Fruit fly (Drosophila melanogaster) whole organism: ENCODE data around the gene CG46310.

Experiments used
- CG8478 ChIP-seq: fragments of >200 bp; optimal IDR thresholded peaks from 2 replicates; lab custom pipeline; 2018; ENCODE audit warnings: inconsistent platforms
- Dll ChIP-seq: fragments of >200 bp; optimal IDR thresholded peaks from 2 replicates; lab custom pipeline; 2017
- EcR ChIP-seq, 2 experiments: fragments of >200 bp; optimal IDR thresholded peaks; 2 replicates each; lab custom pipeline; 2017; ENCODE audit warnings: missing biosample characterization in 2 of 2, missing genetic modification characterization in 2 of 2, missing genetic modification reagents in 2 of 2
- pan ChIP-seq: fragments of >200 bp; optimal IDR thresholded peaks from 2 replicates; lab custom pipeline; 2017
- psq ChIP-seq: fragments of >200 bp; optimal IDR thresholded peaks from 2 replicates; lab custom pipeline; 2017
- usp ChIP-seq: fragments of >200 bp; optimal IDR thresholded peaks from 2 replicates; lab custom pipeline; 2017; ENCODE audit warnings: missing biosample characterization, missing genetic modification characterization, mixed read lengths

Gene CG46310

DNA sequence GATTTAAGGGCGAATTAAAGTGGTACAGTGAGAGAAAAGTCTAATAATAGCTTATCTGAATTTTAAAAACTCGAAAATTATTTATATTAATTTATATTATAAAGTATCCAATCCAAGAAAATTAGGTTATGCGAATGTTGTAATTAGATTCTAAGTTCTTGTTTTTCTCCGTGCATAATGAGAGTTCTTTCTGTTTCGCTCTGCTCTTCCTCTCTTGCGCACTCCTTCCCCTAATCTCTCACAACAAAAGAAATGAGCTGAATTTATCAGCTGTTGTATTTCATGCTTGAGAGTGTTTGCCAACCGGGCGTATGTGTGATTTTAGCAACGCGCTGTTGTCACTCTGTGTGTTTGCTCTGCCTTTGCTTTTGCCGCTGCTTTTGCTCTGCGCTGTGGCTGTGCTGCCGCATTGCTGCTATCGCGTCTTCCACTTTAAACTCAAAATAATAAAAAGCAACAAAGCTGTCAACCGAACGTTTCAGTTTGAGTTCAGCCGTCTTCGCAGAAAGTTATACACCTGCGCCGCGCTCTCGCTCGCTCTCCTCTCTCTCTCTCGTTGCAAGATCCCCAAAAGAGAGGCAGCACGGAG, at the start of gene CG46310:
CG46310 (plus strand) TSS at position 481 of the 589 bp plus-strand sequence.
- TF ChIP-seq EcR (GFP tag; optimal IDR thresholded peaks at IDR 0.05; lab: Kevin White, UChicago) (no peak), psq (no peak), pan (no peak), usp (GFP tag; lab: Kevin White, UChicago) (no peak), CG8478 (lab: Kevin White, UChicago) (no peak), Dll (lab: Kevin White, UChicago) (no peak)

DNA sequence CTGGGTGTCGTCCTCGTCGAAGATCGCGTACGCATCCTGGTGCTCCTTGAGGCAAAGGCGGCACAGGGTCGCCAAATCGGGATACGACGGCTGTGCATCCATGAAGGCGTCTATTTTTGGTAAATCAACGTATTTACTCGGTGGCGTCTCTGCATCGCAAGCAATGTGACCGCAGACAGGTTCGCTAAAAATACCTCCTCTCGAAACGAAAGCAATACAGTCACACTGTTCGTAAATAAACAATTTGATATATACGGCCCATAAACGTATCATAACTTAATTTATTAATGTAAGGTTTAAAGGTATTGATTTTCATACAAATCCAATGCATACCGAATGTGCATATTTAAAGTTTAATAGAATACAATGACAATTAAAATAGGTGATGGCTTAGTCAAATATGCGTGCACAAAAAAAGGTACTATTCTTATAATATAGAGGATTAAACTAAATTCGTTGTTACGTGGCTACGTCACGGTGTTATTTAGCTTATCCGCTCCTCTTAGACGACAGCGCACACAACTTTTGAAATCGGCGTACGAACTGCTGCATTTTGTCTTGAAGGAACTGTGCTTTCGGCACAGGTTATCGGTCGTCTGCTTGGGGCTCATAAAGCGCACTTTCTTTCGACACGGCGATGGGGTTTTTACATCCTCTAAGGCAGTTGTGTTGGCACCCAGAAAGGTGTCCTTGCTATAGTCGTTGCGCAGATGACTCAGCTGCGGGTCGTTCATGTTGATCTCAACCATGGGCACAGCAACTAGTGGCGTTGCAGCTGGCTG, 47.2 kb upstream of the CG46310 start, which contains the start of gene CG31365:
CG31365 (minus strand) TSS at position 182 of the 782 bp plus-strand sequence.
- TF ChIP-seq EcR (GFP tag; optimal IDR thresholded peaks at IDR 0.05; lab: Kevin White, UChicago) = no peak
- TF ChIP-seq pan = no peak
- TF ChIP-seq Dll (lab: Kevin White, UChicago) = no peak
- no peak for TF ChIP-seq CG8478 (lab: Kevin White, UChicago)
- no peak for TF ChIP-seq usp (GFP tag; lab: Kevin White, UChicago)
- no peak for TF ChIP-seq psq

DNA sequence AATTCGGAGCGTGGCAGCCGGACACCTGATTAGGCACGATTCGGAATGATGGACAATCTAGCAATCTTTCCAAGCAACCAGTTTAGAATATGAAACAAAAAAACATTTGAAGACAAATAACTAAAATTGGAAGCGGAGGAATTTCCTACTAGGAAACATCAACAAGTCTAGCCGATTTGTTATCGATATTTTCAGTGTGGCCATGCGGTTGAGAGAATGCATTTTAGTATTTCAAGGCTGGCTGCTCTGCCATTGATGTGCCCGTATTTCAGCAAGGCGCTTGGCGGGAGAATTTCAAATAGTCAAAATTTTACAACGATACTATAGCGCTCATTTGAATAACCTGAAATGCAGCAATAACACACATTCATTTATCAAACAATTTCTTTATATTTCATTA, 45.9 kb upstream of the CG46310 start, which contains the start of gene CG31457:
CG31457 (minus strand) TSS at position 186 of the 400 bp plus-strand sequence.
- TF ChIP-seq EcR (GFP tag; optimal IDR thresholded peaks at IDR 0.05; lab: Kevin White, UChicago) (no peak), usp (GFP tag; lab: Kevin White, UChicago) (no peak), Dll (lab: Kevin White, UChicago) (no peak), pan (no peak), CG8478 (lab: Kevin White, UChicago) (no peak), psq (no peak)

DNA sequence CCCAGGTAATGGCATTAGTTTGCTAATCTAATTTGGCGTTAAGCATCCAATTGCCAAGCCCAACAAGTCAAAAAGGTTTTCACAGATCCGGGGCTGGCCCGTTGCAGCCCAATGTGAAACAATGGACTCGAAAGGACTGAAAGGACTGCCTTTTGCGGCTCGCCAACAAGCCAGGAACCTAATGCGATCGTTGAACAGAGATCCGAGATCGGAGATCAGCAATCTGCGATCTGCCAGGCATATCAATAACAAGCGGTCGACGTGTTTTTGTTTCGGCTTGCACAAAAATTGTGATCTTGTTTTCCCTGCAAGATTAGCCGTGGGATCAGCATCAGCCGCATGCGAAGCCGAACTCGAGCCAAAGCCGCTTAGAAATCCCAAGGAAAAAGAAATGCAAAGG, 44.1 kb upstream of the CG46310 start:
- TF ChIP-seq psq (no peak), pan (no peak), usp (GFP tag; lab: Kevin White, UChicago) (no peak), EcR (GFP tag; optimal IDR thresholded peaks at IDR 0.05; lab: Kevin White, UChicago) (no peak), Dll (lab: Kevin White, UChicago) (no peak)

DNA sequence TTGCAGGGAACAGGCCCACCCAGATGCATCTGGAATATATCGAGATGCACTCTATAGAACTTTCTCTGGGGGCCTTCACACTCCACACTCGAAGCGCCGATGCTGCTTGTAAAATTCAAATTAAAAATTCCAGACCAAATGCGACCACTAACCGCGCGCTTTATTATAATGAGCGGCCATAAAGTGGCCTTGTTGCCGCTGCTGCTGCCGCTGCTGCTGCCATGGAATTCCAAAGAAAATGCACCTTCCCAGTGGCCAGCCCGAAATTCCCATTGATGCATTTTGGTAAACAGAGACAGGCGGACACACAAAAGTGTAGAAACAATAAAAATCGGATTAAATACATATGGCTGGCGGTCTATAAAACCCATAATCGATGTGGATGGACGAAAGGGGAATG, 43.5 kb upstream of the CG46310 start:
- TF ChIP-seq Dll (lab: Kevin White, UChicago) = no peak
- TF ChIP-seq pan = no peak
- TF ChIP-seq usp (GFP tag; lab: Kevin White, UChicago) = no peak
- TF ChIP-seq CG8478 (lab: Kevin White, UChicago) = no peak
- TF ChIP-seq psq = no peak
- no peak for TF ChIP-seq EcR (GFP tag; optimal IDR thresholded peaks at IDR 0.05; lab: Kevin White, UChicago)

DNA sequence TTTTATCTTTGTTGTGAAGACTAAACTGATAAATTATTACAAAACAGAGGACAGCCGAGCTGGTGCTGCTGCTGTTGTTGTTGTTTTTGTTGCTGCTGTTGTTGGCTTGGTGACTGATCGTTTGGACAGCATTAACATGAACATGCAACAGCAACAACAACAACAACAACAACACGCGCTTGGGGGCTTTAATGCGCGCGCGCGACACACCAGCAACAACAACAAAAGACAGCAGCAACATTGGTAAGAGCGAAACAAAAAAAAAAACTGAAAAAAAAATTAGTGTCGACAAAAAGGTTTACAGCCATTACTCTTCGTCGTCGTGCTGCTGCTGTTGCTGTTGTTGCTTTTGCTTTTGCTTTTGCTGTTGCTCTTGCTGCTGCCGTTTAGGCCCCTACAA, 42.8 kb upstream of the CG46310 start:
- TF ChIP-seq EcR (GFP tag; optimal IDR thresholded peaks at IDR 0.05; lab: Kevin White, UChicago) = no peak
- no peak for TF ChIP-seq Dll (lab: Kevin White, UChicago)
- TF ChIP-seq pan = no peak
- no peak for TF ChIP-seq psq
- no peak for TF ChIP-seq CG8478 (lab: Kevin White, UChicago)
- TF ChIP-seq usp (GFP tag; lab: Kevin White, UChicago) = no peak

DNA sequence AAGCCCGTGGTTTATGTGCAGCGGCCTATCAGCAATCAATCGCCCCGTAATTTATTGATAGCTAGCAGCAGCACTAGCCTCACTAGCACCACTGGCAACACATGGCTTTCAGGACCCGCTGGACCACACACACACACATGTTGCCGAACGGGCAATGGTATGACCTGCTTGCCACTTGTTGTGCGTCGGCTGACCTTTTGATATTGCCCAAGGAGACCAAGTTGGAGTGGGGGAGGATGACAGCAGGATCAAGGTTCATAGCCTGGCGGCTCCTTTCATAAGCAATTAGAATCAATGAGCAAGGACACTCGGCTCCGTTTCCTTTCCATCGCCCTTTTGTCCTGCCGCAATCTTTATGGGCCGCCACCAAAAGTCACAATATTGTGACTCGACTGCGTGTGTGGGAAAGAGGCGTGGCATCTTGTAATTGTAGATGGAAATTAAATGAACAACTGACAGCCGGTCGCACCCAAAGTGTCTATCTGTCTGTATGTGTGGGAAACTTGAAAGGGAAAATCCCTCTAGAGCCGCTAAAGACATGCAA, 42.3 kb upstream of the CG46310 start:
- TF ChIP-seq Dll (lab: Kevin White, UChicago) (no peak), CG8478 (lab: Kevin White, UChicago) (no peak), EcR (GFP tag; optimal IDR thresholded peaks at IDR 0.05; lab: Kevin White, UChicago) (no peak), usp (GFP tag; lab: Kevin White, UChicago) (no peak), pan (no peak), psq (no peak)

DNA sequence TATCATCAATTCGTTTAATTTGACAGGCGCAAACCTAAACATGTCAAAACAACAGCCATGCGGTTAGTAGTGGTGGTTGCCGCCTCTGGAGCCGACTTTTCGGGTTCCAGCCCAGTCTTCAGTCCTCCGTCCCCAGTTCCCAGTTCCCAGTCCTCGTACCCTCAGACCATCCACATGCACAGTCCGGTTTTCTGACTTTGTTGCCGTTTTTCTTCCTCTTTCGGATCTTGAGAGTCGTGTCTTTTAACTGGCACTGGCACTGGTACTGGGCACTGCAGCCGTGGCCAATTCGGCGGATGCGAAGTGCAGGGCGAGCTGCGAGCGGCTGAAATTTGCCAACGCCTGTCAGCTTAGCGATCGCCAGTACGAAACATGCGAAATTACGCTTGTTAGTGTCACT, 41.4 kb upstream of the CG46310 start:
- TF ChIP-seq pan = no peak
- no peak for TF ChIP-seq EcR (GFP tag; optimal IDR thresholded peaks at IDR 0.05; lab: Kevin White, UChicago)
- no peak for TF ChIP-seq psq
- TF ChIP-seq CG8478 (lab: Kevin White, UChicago) = no peak
- TF ChIP-seq usp (GFP tag; lab: Kevin White, UChicago) = no peak
- no peak for TF ChIP-seq Dll (lab: Kevin White, UChicago)

DNA sequence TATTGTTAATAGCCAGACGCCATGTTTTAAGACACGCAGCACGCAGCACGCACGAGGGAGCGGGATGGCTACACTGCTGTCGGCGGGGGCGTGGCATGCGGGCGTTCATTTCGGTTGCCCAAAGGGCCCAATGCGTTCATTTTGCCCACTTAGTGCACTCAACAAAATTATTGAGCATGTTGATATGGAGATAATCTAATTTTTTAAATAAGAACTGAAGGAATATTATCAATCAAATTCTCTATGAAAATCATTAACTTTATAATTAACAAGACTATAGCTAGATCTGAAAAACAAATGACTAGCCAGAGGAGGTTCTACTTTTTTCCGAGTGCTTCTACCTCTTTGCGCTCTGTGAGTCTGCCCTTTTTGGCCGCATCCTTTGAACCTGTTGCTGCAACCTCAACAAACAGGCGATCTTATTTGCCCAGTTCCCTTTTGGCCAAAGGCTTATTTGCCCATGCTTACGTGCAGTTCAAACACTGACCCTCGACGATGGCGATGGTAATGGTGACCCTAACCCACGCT, 40.3 kb upstream of the CG46310 start:
- TF ChIP-seq pan (no peak), psq (no peak), Dll (lab: Kevin White, UChicago) (no peak), usp (GFP tag; lab: Kevin White, UChicago) (no peak), EcR (GFP tag; optimal IDR thresholded peaks at IDR 0.05; lab: Kevin White, UChicago) (no peak), CG8478 (lab: Kevin White, UChicago) (no peak)

DNA sequence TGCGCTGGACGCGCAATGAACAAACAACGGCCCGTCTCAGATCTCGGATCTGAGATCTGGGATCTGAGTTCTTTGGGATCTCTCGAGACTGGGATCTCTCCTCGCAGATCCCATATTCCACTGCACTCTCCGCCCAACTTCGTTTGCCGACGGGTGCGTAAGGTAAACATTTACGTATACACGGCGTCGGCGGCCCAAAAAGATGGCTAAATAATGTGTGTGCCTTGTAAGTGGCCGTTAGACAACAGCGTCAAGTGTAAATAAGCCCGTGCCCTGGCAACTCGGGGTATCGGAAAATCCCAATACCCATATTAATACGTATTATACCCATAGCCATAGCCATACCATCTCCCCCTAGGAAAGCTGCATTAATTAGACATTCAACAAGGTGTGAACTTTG, 39.0 kb upstream of the CG46310 start:
- TF ChIP-seq psq = no peak

DNA sequence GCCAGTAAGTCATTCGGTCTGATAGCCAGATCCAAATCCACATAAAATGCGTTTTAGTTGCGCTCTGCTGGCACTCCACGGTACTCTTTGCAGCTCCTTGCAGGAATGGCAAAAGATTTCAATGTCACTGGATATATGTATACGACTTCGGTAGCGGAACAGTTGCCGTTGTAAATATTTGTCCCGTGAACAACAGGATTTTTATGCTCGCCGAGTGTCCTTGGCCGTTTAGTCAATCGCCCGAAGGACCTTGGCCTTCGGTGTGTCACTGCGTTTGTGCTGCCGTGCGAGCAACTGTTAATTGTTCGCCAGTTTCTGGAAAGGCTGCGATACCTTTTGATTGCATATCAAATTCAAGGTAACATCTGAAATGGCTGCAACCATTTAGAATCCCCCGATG, 35.2 kb upstream of the CG46310 start:
- no peak for TF ChIP-seq psq
- no peak for TF ChIP-seq EcR (GFP tag; optimal IDR thresholded peaks at IDR 0.05; lab: Kevin White, UChicago)
- TF ChIP-seq Dll (lab: Kevin White, UChicago) = no peak
- TF ChIP-seq CG8478 (lab: Kevin White, UChicago) = no peak
- no peak for TF ChIP-seq pan
- no peak for TF ChIP-seq usp (GFP tag; lab: Kevin White, UChicago)
